Worm (Caenorhabditis elegans) whole organism, L1 larva: ENCODE data around the gene gst-10.
A peak's percentile ranks its signal among the peaks of the same experiment; 100 is the strongest.

Source experiments
- ceh-82 ChIP-seq, 3 experiments: fragments of 150-350 bp in 1 of 3; sonication (generic microtip) in 2 of 3; optimal IDR thresholded peaks; 2 replicates each; lab custom pipeline; 2014 to 2017; ENCODE audit warnings: missing biosample characterization in 3 of 3, missing genetic modification characterization in 3 of 3
- ceh-90 ChIP-seq: sonication (generic microtip); optimal IDR thresholded peaks from 2 replicates; lab custom pipeline; 2016; ENCODE audit warnings: missing genetic modification characterization, missing compliant biosample characterization
- fkh-10 ChIP-seq: sonication (generic microtip); optimal IDR thresholded peaks from 2 replicates; lab custom pipeline; 2017; ENCODE audit warnings: missing biosample characterization, missing genetic modification reagents, missing genetic modification characterization
- fos-1 ChIP-seq: fragments of 150-350 bp; optimal IDR thresholded peaks from 2 replicates; lab custom pipeline; 2014; ENCODE audit warnings: missing biosample characterization, missing genetic modification characterization
- hpl-2 ChIP-seq: fragments of 150-350 bp; optimal IDR thresholded peaks from 2 replicates; lab custom pipeline; 2014; ENCODE audit warnings: missing biosample characterization, missing genetic modification reagents, missing genetic modification characterization
- mdl-1 ChIP-seq, 2 experiments: fragments of 150-350 bp; optimal IDR thresholded peaks; 2 replicates each; lab custom pipeline; 2014 to 2017; ENCODE audit warnings: missing biosample characterization in 2 of 2, missing genetic modification characterization in 2 of 2, inconsistent platforms in 1 of 2
- nhr-12 ChIP-seq: sonication (generic microtip); optimal IDR thresholded peaks from 2 replicates; lab custom pipeline; 2017; ENCODE audit warnings: missing biosample characterization, missing genetic modification characterization
- nhr-20 ChIP-seq: sonication (generic microtip); optimal IDR thresholded peaks from 2 replicates; lab custom pipeline; 2016; ENCODE audit warnings: mild to moderate bottlenecking, missing genetic modification characterization, missing compliant biosample characterization
- nhr-28 ChIP-seq: fragments of 150-350 bp; optimal IDR thresholded peaks from 2 replicates; lab custom pipeline; 2014; ENCODE audit warnings: missing biosample characterization, missing genetic modification characterization
- nhr-47 ChIP-seq: sonication (generic microtip); optimal IDR thresholded peaks from 2 replicates; lab custom pipeline; 2016; ENCODE audit warnings: mild to moderate bottlenecking, missing genetic modification characterization, moderate library complexity, missing compliant biosample characterization
- nhr-71 ChIP-seq: sonication (generic microtip); optimal IDR thresholded peaks from 2 replicates; lab custom pipeline; 2016; ENCODE audit warnings: mild to moderate bottlenecking, missing genetic modification characterization, moderate library complexity, missing compliant biosample characterization
- skn-1 ChIP-seq: fragments of 150-350 bp; optimal IDR thresholded peaks from 2 replicates; lab custom pipeline; 2014; ENCODE audit warnings: missing biosample characterization, missing genetic modification characterization

DNA sequence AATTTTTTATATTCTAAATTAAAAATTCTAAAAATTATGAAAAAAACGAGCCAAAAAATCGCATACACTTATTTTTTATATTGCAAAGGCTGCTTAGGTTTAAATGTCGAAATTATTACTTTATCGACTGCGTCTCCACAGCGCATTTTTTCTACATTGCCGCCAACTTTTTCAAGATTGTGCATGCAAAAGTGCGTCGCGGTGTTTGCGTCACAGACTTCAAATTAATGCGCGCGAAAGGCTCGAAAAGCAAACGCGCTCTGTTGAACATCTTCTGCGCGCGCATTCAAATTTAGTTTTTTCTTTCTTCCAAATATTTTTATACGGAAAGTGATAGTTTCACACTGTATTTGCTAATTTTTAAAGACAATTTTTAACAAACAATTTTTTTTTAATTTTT, 39.1 kb downstream of the gst-10 start:
- TF ChIP-seq nhr-20 (tag; lab: Kevin White, UChicago), result peak; percentile 94
- no peak for TF ChIP-seq nhr-28 (tag; lab: Kevin White, UChicago)
- TF ChIP-seq fos-1 (tag; lab: Kevin White, UChicago), result peak; percentile 52
- no peak for TF ChIP-seq nhr-12 (tag; lab: Kevin White, UChicago)
- peak; percentile 51 for TF ChIP-seq hpl-2 (GFP tag; lab: Kevin White, UChicago)
- peak; percentile 64 for TF ChIP-seq skn-1 (tag; lab: Kevin White, UChicago)
- TF ChIP-seq nhr-47 (tag; lab: Kevin White, UChicago), result peak; percentile 96
- peak; percentile 31 for TF ChIP-seq fkh-10 (GFP tag; lab: Kevin White, UChicago)
- TF ChIP-seq ceh-82 (tag; optimal IDR thresholded peaks at IDR 0.05; lab: Kevin White, UChicago), result peak; percentile 45 to 73 (median 72)
- TF ChIP-seq mdl-1 (tag; optimal IDR thresholded peaks at IDR 0.05; lab: Kevin White, UChicago), result peak in 1 of 2 experiments; percentile 57
- TF ChIP-seq ceh-90 (tag; lab: Kevin White, UChicago), result peak; percentile 74
- TF ChIP-seq nhr-71 (tag; lab: Kevin White, UChicago), result peak; percentile 97
